Worm (Caenorhabditis elegans): ENCODE measurements around the gene srj-6.

Gene srj-6

DNA sequence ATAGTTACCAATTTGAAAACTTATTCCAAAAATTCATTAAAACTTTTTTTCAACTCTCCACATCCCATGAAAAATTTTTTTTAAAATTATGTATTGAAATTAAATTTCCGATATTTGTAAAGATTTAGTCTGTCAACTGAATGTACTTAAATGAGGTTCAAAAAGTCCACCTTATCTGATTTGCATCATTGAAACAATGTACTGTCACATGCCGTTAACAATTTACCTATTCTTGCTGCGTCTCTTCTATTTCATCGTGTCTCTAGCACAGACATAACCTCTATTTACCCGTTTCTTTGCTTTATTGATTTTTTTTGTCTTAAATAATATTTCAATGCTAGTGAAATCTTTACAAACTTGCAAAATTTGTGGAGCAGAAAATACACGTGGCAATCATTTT lies 44.1 kb downstream of the srj-6 start, which contains the start of gene nhr-90:
TSS of gene nhr-90 (plus strand) at position 296 of the 400 bp plus-strand sequence.
- TF ChIP-seq F49E8.2 (tag; optimal IDR thresholded peaks at IDR 0.05; ENCODE audit: insufficient read depth) (no peak), tbx-9 (tag; optimal IDR thresholded peaks at IDR 0.05; ENCODE audit: borderline replicate concordance) (no peak), lir-1 (GFP tag; conservative IDR thresholded peaks at IDR 0.05) (no peak), fkh-3 (tag; optimal IDR thresholded peaks at IDR 0.05) (no peak), hlh-12 (tag; optimal IDR thresholded peaks at IDR 0.05) (no peak), nhr-80 (tag; optimal IDR thresholded peaks at IDR 0.05) (no peak), C06A6.2 (GFP tag; conservative IDR thresholded peaks at IDR 0.05) (no peak), madf-8 (GFP tag; conservative IDR thresholded peaks at IDR 0.05) (no peak), attf-5 (GFP tag; optimal IDR thresholded peaks at IDR 0.05) (no peak), lin-26 (GFP tag; IDR thresholded peaks at IDR 0.05) (no peak), Y79H2A.3 (GFP tag; conservative IDR thresholded peaks at IDR 0.05) (no peak), dpff-1 (tag; optimal IDR thresholded peaks at IDR 0.05) (no peak), ztf-28 (GFP tag; IDR thresholded peaks at IDR 0.05) (no peak), ccch-3 (GFP tag; optimal IDR thresholded peaks at IDR 0.05) (no peak), ceh-58 (GFP tag; IDR thresholded peaks at IDR 0.05) (no peak), F10E7.11 (tag; optimal IDR thresholded peaks at IDR 0.05) (no peak), ztf-3 (GFP tag; optimal IDR thresholded peaks at IDR 0.05) (no peak), D2030.7 (GFP tag; IDR thresholded peaks at IDR 0.05) (no peak)

DNA sequence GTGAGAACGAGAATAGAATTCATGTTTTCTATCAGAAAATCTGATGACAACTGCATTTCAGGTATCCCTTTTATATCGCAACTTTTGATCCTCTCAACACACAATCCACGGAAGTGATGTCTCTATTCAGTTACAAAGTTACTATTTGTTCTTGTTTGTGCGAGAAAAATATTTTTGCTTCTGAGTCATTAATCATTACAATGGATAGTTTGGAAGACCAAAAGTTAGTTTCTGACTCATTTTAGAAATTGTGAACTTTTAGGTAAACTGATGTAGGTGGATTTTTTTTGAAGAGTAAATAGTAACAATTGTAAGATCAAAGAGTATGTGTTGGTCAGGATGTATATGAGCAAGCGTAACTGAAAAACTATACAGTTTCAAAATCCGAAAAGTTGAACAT lies 44.6 kb downstream of the srj-6 start, which contains the start of gene srlf-36:
TSS of gene srlf-36 (minus strand) at position 101 of the 400 bp plus-strand sequence.
- no peak for TF ChIP-seq nfya-1 (tag; optimal IDR thresholded peaks at IDR 0.05; ENCODE audit: borderline replicate concordance, insufficient read depth)

DNA sequence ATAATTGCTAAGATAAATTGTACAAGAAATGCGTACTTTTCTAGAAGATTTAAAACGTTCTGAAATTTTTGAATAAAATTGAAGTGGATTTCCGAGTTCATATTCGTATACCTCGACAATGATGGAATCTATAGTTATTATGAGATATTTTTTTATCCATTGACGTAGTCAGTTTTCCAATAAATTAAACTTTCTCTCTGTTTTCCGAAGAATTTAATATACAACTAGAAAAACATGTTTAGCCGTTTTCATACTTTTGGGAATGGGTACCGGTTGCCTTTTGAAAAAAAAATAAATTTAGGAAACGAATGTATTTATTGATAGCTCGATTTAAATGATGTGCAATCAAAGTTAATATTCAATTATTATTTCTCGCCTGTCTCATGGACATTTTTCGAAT lies 45.5 kb downstream of the srj-6 start, which contains the start of gene srw-109:
TSS of gene srw-109 (minus strand) at position 101 of the 400 bp plus-strand sequence.
- no peak for TF ChIP-seq K12H6.12 (tag; optimal IDR thresholded peaks at IDR 0.05)
- TF ChIP-seq somi-1 (GFP tag; optimal IDR thresholded peaks at IDR 0.05), result no peak
- TF ChIP-seq die-1 (tag; optimal IDR thresholded peaks at IDR 0.05), result no peak
- no peak for TF ChIP-seq lin-40 (tag; optimal IDR thresholded peaks at IDR 0.05)
- no peak for TF ChIP-seq F37B4.10 (GFP tag; IDR thresholded peaks at IDR 0.05)
- TF ChIP-seq ztf-25 (GFP tag; IDR thresholded peaks at IDR 0.05), result no peak
- TF ChIP-seq nfyb-1 (GFP tag; IDR thresholded peaks at IDR 0.05), result no peak

DNA sequence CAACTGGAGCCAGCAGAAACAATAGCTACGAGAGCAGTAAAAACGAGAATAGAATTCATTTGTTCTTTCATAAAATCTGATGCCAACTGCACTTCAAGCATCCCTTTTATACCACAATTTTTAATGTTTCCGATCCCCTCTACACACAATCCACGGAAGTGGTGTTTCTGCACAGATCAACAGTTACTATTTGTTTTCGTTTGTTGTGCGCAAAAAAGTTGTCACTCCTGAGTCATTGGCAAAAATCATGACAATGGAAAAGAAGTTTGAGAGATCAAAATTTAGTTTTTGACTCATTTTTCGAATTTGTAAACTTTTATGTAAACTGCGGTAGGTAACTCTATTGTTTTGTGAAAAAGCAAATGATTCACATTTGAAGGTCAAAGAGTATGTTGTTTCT lies 50.2 kb downstream of the srj-6 start, which contains the start of gene srlf-37:
TSS of gene srlf-37 (minus strand) at position 101 of the 400 bp plus-strand sequence.
- TF ChIP-seq pha-4 (tag; optimal IDR thresholded peaks at IDR 0.05) (no peak), egl-44 (GFP tag; IDR thresholded peaks at IDR 0.05) (no peak), nhr-179 (tag; optimal IDR thresholded peaks at IDR 0.05) (no peak), rcor-1 (GFP tag; IDR thresholded peaks at IDR 0.05) (no peak), K11D2.4 (GFP tag; IDR thresholded peaks at IDR 0.05) (no peak), snpc-3.4 (tag; optimal IDR thresholded peaks at IDR 0.05) (no peak), ztf-26 (tag; optimal IDR thresholded peaks at IDR 0.05) (no peak), Y53G8AR.9 (GFP tag; conservative IDR thresholded peaks at IDR 0.05) (no peak), T07F8.4 (tag; optimal IDR thresholded peaks at IDR 0.05) (no peak), F23B12.7 (tag; optimal IDR thresholded peaks at IDR 0.05; ENCODE audit: insufficient read depth) (no peak), hmg-1.2 (GFP tag; IDR thresholded peaks at IDR 0.05) (no peak), F37B4.10 (GFP tag; IDR thresholded peaks at IDR 0.05) (no peak), ztf-22 (GFP tag; optimal IDR thresholded peaks at IDR 0.05) (no peak), somi-1 (GFP tag; optimal IDR thresholded peaks at IDR 0.05) (no peak), B0019.2 (GFP tag; conservative IDR thresholded peaks at IDR 0.05) (no peak), die-1 (tag; optimal IDR thresholded peaks at IDR 0.05) (no peak)
